Fruit fly (Drosophila melanogaster) ovary, adult (tissue): ENCODE data around the gene CG16798.

Experiments used
- CG17801 ChIP-seq: fragments of 200-800 bp; optimal IDR thresholded peaks from 2 replicates; lab custom pipeline; 2019; ENCODE audit warnings: missing biosample characterization, mild to moderate bottlenecking, missing genetic modification characterization, moderate library complexity; ENCODE audit not compliant: partially characterized antibody

CG16798 gene

DNA sequence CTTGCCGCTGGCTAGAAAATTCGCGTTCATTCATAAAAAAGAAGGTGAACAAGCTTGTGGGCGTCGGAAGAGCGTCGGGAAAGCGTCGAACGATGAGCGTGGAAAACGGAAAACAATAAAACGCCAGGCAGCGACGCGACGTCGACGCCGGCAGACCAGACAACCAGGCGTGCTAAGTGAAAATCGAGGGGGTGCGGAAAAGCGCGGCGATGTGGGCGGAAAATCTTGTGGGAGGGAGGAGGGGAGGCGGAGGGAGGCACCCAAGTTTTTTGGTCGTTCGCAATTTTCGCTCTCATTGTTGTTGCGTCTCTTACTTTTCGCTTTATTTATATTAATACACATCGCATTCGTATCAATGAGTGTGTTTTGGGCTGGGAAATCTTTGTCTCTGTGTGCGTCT lies 18.7 kb upstream of the CG16798 start:
- TF ChIP-seq CG17801: no peak

dm6 chr2L:20399239-20399638 lies 17.1 kb upstream of the CG16798 start:
- TF ChIP-seq CG17801: no peak

- TF ChIP-seq CG17801: no peak
Measured at dm6 chr2L:20397032-20397431, 14.9 kb upstream of the CG16798 start.

DNA sequence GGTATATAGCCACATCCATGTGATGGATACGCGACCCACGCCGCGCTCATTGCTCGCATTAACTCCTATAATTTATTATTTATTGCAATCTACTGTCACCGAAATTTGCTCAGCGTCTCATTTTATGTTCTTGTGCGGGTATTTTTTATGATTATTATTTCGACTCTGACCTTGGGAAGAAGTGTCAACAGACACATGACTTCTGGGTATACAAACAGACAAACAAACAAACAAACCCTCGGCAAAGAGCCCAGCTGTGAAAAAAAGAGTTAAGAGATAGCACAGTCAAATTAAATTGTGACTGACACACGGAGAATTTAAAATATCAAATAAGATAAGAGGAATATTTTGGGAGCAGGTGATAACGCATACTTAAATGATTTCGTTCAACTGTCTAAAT lies 7.8 kb upstream of the CG16798 start:
- TF ChIP-seq CG17801: no peak

dm6 chr2L:20381329-20381728 lies 827 bp downstream of the CG16798 start:
- no peak for TF ChIP-seq CG17801

DNA sequence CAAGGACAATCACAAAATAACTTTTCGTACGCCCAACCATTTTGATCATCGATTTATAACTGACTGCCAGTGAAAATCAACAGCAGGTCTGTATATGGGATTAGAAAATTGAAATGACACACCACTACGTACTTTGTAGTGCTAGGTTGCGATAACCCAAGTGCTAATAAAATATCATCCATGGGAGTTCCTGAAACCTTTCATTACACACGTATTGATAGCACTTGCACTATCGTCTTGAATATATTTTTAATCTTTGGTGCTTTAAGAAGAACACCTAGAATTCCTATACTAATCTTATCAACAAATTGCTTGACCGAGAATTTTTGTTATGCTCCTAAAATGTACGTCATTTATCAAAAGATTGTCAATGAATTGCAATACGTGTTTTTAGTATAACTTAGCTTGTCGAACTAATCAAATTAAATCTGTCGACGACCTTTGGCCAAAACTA lies 8.1 kb downstream of the CG16798 start, which contains the start of gene Ugt37A1:
Gene Ugt37A1 (minus strand): TSS at position 51 of the 454 bp plus-strand sequence.
- TF ChIP-seq CG17801: no peak

DNA sequence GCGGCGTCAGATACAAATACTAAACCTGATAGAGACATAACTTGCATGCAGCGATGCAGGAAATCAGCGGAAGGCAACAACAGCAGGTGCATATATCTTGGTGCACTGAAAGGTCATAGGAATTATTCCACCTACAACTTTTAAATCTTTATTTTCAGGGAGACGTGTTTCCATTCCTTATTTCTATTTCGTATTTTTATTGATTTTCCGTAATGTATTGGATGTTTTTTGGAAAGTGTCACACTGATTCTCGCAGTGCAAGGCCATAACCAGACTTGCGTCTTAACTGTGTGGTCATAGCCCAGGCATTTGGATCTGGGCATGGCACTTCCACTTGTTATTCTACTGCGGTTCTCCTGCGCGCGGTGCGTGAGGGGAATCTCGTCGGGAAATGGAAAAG lies 10.7 kb downstream of the CG16798 start:
- no peak for TF ChIP-seq CG17801

dm6 chr2L:20370151-20370550 lies 12.0 kb downstream of the CG16798 start:
- TF ChIP-seq CG17801: no peak

DNA sequence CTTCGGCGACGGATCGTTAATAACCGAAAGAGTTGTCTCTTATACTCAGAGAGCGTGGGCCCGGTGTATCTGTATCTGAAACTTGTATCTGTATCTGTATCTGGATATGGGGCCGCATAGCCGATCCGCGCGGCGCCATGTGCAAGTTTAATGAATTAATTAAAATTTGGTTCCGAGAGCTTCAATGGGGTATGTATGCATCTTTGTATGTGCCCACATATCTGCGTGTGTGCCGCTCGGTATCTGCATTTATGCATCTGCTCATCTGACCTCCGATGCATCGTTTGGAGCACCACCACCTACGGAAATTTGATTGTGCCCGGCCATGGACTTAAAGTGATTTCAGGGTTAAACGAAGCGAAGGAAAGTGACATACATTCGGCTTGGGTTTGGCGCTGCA lies 29.4 kb downstream of the CG16798 start:
- no peak for TF ChIP-seq CG17801

dm6 chr2L:20352200-20352599 lies 30.0 kb downstream of the CG16798 start:
- TF ChIP-seq CG17801: no peak

DNA sequence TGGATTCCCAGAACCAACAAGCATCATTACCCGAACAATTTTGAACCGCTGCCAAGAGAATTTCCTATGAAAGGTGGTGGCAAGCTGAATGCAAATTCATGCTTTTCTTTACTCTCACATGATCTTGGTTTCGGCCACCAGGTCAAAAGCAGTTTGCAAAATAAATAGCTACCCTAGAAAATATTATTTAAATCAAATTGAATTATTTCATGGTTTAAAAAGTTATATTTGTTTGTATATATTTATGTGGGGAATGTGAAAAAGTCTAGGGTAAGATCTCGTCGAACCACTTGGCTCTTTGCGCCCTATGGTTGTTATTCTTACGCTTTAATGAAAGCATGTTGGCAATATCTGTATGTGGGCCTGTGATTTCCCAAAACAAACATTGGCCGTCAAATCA lies 30.4 kb downstream of the CG16798 start:
- TF ChIP-seq CG17801: no peak

DNA sequence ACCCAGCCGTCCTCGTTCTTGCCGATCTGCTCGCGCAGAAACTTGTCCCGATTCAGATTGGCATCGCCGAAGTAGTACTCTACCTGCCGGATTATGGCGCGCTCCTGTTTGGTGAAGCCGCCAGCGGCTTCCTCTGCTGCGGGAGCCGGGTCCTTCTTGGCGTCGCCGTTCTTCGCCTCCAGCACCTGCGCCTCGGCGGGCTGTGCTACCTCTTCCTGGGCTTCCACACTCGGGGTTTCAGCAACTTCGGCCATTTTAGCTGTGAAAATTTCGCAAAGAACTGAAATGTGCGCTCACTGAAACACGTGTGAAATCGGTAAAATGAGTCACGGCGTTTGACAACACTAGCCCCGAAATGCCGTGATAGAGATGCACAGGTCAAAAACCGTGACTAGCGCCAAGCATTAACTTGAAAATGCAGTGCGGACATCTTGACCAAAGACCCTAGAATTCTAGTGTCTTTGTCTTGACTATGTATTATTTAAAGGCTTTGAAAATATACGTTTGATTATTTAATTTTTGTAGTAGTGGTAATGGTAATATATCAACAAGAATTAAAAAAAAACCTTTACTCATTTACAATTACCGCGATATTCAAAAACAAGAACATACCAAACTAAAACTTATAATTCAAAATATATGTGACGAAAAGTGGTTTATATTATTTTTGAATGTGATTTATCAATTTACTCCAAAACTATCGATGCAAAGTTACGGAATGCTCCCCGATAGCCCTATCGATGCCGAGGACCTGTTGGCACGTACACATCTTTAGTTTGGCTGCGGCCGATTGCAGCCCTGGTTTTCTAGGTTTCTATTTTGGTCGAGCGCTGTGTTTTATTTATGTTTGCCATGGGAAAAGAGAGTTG lies 32.3 kb downstream of the CG16798 start, which contains the start of the genes La and RtGEF:
Gene La (minus strand): TSS at position 342 of the 869 bp plus-strand sequence.
Gene RtGEF (plus strand): TSS at position 764 of the 869 bp plus-strand sequence.
- TF ChIP-seq CG17801: peak; percentile 15

DNA sequence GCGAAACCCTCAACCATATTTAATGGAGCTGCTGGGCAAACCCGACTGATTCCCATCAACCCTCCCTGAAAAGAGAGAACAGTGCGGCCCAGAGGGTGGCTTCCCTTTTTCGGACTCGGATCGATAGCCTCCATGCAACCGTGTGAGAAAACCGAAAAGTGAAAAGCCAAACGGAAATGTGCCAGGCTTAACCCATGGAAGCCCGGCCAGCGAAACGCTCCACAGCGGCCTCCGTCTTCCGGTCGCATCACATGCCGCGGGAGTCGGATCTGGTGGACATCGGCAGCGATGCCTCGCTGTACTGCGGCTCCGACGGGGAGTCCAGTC lies 40.2 kb downstream of the CG16798 start:
- TF ChIP-seq CG17801: no peak

DNA sequence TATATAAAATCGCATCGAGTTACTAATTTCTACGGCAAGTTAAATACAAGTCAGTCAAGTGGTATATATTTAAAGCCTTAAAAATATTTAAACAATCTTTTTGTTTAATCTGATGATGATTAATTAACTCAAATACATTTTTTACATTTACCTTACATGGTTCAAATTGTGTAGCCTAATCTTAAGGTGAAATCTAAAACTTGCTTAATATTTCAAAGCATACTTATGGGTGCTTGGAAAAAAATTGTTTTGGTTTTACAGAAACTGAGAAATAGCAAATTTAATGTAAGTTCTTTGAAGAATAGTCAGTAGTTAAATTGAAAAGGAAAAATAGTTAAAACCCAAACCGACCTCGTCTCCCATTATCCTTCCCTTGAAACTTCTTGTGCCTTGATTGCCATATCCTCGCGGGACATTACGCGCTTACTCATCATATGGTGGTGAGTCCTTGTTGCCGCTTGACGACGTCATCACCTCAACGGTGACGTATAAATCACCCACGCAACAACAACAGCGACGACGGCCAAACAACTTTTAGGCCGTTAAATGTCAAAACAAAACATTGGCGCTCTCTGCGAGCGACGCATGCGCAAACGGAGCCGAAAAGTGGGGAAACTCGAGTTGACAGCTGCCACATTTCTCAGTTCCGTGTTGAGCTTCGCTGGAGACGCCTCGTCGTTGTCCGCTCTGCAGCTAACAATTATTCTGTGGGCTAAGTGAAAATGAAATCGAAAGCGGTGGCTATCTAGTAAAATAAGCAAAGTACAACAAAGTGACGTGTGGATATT lies 40.8 kb downstream of the CG16798 start:
- no peak for TF ChIP-seq CG17801

- TF ChIP-seq CG17801: no peak
Measured at dm6 chr2L:20340635-20341034, 41.5 kb downstream of the CG16798 start.

DNA sequence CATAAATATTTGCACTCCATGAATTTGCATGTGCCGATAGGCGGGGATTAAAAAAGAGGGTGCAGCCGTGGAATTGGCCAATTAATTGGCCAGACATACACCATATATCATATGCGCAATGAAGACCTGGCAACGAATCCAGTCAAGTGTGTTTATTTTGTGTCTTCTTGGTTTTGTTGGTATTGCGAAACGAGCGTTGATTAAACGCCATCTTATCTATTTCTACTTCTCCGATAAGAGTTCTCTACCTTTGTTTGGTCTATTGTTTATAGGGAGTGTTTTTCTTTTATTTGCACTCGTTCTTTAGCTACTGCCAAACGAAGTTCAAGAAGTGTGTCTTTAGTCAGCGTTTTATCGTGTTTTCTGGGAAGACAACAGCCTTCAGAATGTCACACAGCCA lies 44.4 kb downstream of the CG16798 start:
- TF ChIP-seq CG17801: no peak

dm6 chr2L:20334918-20335317 lies 47.2 kb downstream of the CG16798 start:
- TF ChIP-seq CG17801: no peak

dm6 chr2L:20332978-20333377 lies 49.2 kb downstream of the CG16798 start:
- TF ChIP-seq CG17801: no peak
